Worm (Caenorhabditis elegans) whole organism, L4 larva: Measurements from ENCODE around the gene spe-10.
A peak's percentile ranks its signal among the peaks of the same experiment; 100 is the strongest.

Experiments used
- F10B5.3 ChIP-seq: sonication (generic microtip); optimal IDR thresholded peaks from 2 replicates; lab custom pipeline; 2016; ENCODE audit warnings: mild to moderate bottlenecking, missing genetic modification characterization, missing compliant biosample characterization
- F37D6.2 ChIP-seq: sonication (generic microtip); optimal IDR thresholded peaks from 2 replicates; lab custom pipeline; 2016; ENCODE audit warnings: mild to moderate bottlenecking, missing genetic modification characterization, missing compliant biosample characterization
- Y105C5A.15 ChIP-seq: fragments of 200-800 bp; sonication (Bioruptor generic); IDR thresholded peaks from 2 replicates; pipeline ENCODE4 v1.3.6; 2022; ENCODE audit warnings: missing genetic modification characterization, missing compliant biosample characterization
- Y5F2A.4 ChIP-seq: fragments of 200-800 bp; sonication (Bioruptor generic); optimal IDR thresholded peaks from 2 replicates; lab custom pipeline; 2018; ENCODE audit warnings: mild to moderate bottlenecking, missing genetic modification characterization, missing compliant biosample characterization
- aha-1 ChIP-seq: fragments of 150-350 bp; peaks from one replicate; lab custom pipeline; 2014; ENCODE audit warnings: missing biosample characterization, missing genetic modification characterization
- ceh-20 ChIP-seq: fragments of 200-800 bp; sonication (Bioruptor generic); IDR thresholded peaks from 2 replicates; pipeline ENCODE4 v1.3.6; 2022; ENCODE audit warnings: missing genetic modification reagents, missing genetic modification characterization, missing compliant biosample characterization
- ceh-44 ChIP-seq: fragments of 200-800 bp; sonication (Bioruptor generic); IDR thresholded peaks from 2 replicates; pipeline ENCODE4 v1.3.6; 2022; ENCODE audit warnings: missing genetic modification reagents, missing genetic modification characterization, missing compliant biosample characterization
- ceh-82 ChIP-seq: sonication (generic microtip); optimal IDR thresholded peaks from 2 replicates; lab custom pipeline; 2017; ENCODE audit warnings: missing biosample characterization, missing genetic modification characterization
- ces-1 ChIP-seq: fragments of 150-350 bp; sonication (generic microtip); optimal IDR thresholded peaks from 4 replicates; lab custom pipeline; 2014; ENCODE audit warnings: missing biosample characterization, missing genetic modification reagents, missing genetic modification characterization
- daf-12 ChIP-seq: fragments of 150-350 bp; optimal IDR thresholded peaks from 2 replicates; lab custom pipeline; 2014; ENCODE audit warnings: missing biosample characterization, missing genetic modification reagents, missing genetic modification characterization
- daf-16 ChIP-seq, 3 experiments: sonication (generic microtip); optimal IDR thresholded peaks; 2 replicates each; lab custom pipeline; 2016 to 2017; ENCODE audit warnings: missing genetic modification characterization in 3 of 3, missing genetic modification reagents in 3 of 3, mild to moderate bottlenecking in 2 of 3, missing compliant biosample characterization in 2 of 3, missing biosample characterization in 1 of 3, moderate library complexity in 1 of 3
- dmd-6 ChIP-seq: fragments of 200-800 bp; sonication (Bioruptor generic); IDR thresholded peaks from 2 replicates; pipeline ENCODE4 v1.3.6; 2022; ENCODE audit warnings: missing genetic modification reagents, missing genetic modification characterization, missing compliant biosample characterization
- dmd-9 ChIP-seq: fragments of 200-800 bp; sonication (Bioruptor generic); IDR thresholded peaks from 2 replicates; pipeline ENCODE4 v1.3.6; 2022; ENCODE audit warnings: missing genetic modification reagents, missing genetic modification characterization, missing compliant biosample characterization
- duxl-1 ChIP-seq: sonication (generic microtip); optimal IDR thresholded peaks from 2 replicates; lab custom pipeline; 2016; ENCODE audit warnings: mild to moderate bottlenecking, missing genetic modification characterization, moderate library complexity, missing compliant biosample characterization; ENCODE audit not compliant: poor library complexity
- dve-1 ChIP-seq: sonication (generic microtip); optimal IDR thresholded peaks from 2 replicates; lab custom pipeline; 2017; ENCODE audit warnings: antibody characterized with exemption, mild to moderate bottlenecking, missing genetic modification characterization, missing compliant biosample characterization; ENCODE audit not compliant: insufficient read depth
- fkh-10 ChIP-seq: fragments of 150-350 bp; optimal IDR thresholded peaks from 2 replicates; lab custom pipeline; 2014; ENCODE audit warnings: missing biosample characterization, missing genetic modification reagents, missing genetic modification characterization
- fos-1 ChIP-seq: fragments of 150-350 bp; optimal IDR thresholded peaks from 2 replicates; lab custom pipeline; 2014; ENCODE audit warnings: missing biosample characterization, missing genetic modification characterization
- gei-8 ChIP-seq: fragments of 200-800 bp; sonication (Bioruptor generic); optimal IDR thresholded peaks from 2 replicates; lab custom pipeline; 2018; ENCODE audit warnings: mild to moderate bottlenecking, missing genetic modification characterization, missing compliant biosample characterization
- hif-1 ChIP-seq, 2 experiments: sonication (generic microtip); optimal IDR thresholded peaks; 2 replicates each; lab custom pipeline; 2016 to 2017; ENCODE audit warnings: missing compliant biosample characterization in 2 of 2, missing genetic modification characterization in 2 of 2, missing genetic modification reagents in 2 of 2, missing genotype in 2 of 2, mild to moderate bottlenecking in 1 of 2
- hlh-11 ChIP-seq: fragments of 200-800 bp; sonication (Bioruptor generic); optimal IDR thresholded peaks from 2 replicates; lab custom pipeline; 2018; ENCODE audit warnings: mild to moderate bottlenecking, missing genetic modification characterization, missing compliant biosample characterization
- hlh-30 ChIP-seq: sonication (generic microtip); optimal IDR thresholded peaks from 2 replicates; lab custom pipeline; 2017; ENCODE audit warnings: antibody characterized with exemption, mild to moderate bottlenecking, missing genetic modification characterization, missing compliant biosample characterization; ENCODE audit not compliant: insufficient read depth
- lim-7 ChIP-seq: fragments of 200-800 bp; sonication (Bioruptor generic); IDR thresholded peaks from 2 replicates; pipeline ENCODE4 v1.3.6; 2022; ENCODE audit warnings: missing genetic modification characterization, missing compliant biosample characterization
- lin-1 ChIP-seq: fragments of 200-800 bp; sonication (Bioruptor generic); IDR thresholded peaks from 2 replicates; pipeline ENCODE4 v1.3.6; 2022; ENCODE audit warnings: missing genetic modification reagents, missing genetic modification characterization, missing compliant biosample characterization
- lin-29 ChIP-seq: fragments of 200-800 bp; sonication (Bioruptor generic); IDR thresholded peaks from 2 replicates; pipeline ENCODE4 v1.3.6; 2022; ENCODE audit warnings: missing genetic modification reagents, missing genetic modification characterization, missing compliant biosample characterization
- madf-5 ChIP-seq, 2 experiments: fragments of 200-800 bp; sonication (Bioruptor generic); IDR thresholded peaks; 2 replicates each; pipeline ENCODE4 v1.3.6; 2022; ENCODE audit warnings: missing compliant biosample characterization in 2 of 2, missing genetic modification characterization in 2 of 2
- madf-9 ChIP-seq: fragments of 200-800 bp; sonication (Bioruptor generic); conservative IDR thresholded peaks from 2 replicates; pipeline ENCODE4 v1.3.6; 2022; ENCODE audit warnings: missing genetic modification reagents, missing genetic modification characterization, missing compliant biosample characterization
- mdl-1 ChIP-seq, 2 experiments: fragments of 150-350 bp in 1 of 2; sonication (generic microtip) in 1 of 2; optimal IDR thresholded peaks; 2 replicates each; lab custom pipeline; 2014 to 2017; ENCODE audit warnings: missing biosample characterization in 2 of 2, missing genetic modification characterization in 2 of 2
- mxl-2 ChIP-seq: fragments of 200-800 bp; sonication (Bioruptor generic); conservative IDR thresholded peaks from 2 replicates; pipeline ENCODE4 v1.3.6; 2022; ENCODE audit warnings: missing genetic modification reagents, missing genetic modification characterization, missing compliant biosample characterization
- mxl-3 ChIP-seq: fragments of 200-800 bp; sonication (Bioruptor generic); optimal IDR thresholded peaks from 2 replicates; lab custom pipeline; 2018; ENCODE audit warnings: mild to moderate bottlenecking, missing genetic modification characterization, missing compliant biosample characterization
- nhr-237 ChIP-seq: sonication (generic microtip); optimal IDR thresholded peaks from 2 replicates; lab custom pipeline; 2017; ENCODE audit warnings: missing biosample characterization, missing genetic modification characterization
- nhr-25 ChIP-seq: sonication (generic microtip); optimal IDR thresholded peaks from 2 replicates; lab custom pipeline; 2017; ENCODE audit warnings: missing genetic modification characterization, mild to moderate bottlenecking, missing compliant biosample characterization, antibody characterized with exemption, moderate library complexity, borderline replicate concordance; ENCODE audit not compliant: insufficient read depth
- nhr-28 ChIP-seq: fragments of 150-350 bp; optimal IDR thresholded peaks from 2 replicates; lab custom pipeline; 2014; ENCODE audit warnings: missing biosample characterization, missing genetic modification characterization
- nhr-41 ChIP-seq: fragments of 200-800 bp; sonication (Bioruptor generic); IDR thresholded peaks from 2 replicates; pipeline ENCODE4 v1.3.6; 2022; ENCODE audit warnings: missing genetic modification reagents, missing genetic modification characterization, missing compliant biosample characterization
- nhr-42 ChIP-seq: fragments of 200-800 bp; sonication (Bioruptor generic); IDR thresholded peaks from 2 replicates; pipeline ENCODE4 v1.3.6; 2022; ENCODE audit warnings: missing genetic modification characterization, missing compliant biosample characterization
- nhr-76 ChIP-seq: fragments of 150-350 bp; optimal IDR thresholded peaks from 2 replicates; lab custom pipeline; 2014; ENCODE audit warnings: missing biosample characterization, missing genetic modification characterization
- nhr-77 ChIP-seq: fragments of 150-350 bp; optimal IDR thresholded peaks from 2 replicates; lab custom pipeline; 2014; ENCODE audit warnings: missing biosample characterization, missing genetic modification characterization
- pha-4 ChIP-seq, 2 experiments: fragments of 150-350 bp in 1 of 2; fragments of 200-800 bp in 1 of 2; sonication (Bioruptor generic) in 1 of 2; IDR thresholded peaks in 1 of 2; optimal IDR thresholded peaks in 1 of 2; 2 replicates each; pipeline versions ENCODE4 v1.3.6 to Lab custom; 2014 to 2022; ENCODE audit warnings: missing genetic modification characterization in 2 of 2, missing genetic modification reagents in 2 of 2, missing biosample characterization in 1 of 2, missing compliant biosample characterization in 1 of 2
- php-3 ChIP-seq: fragments of 200-800 bp; sonication (Bioruptor generic); IDR thresholded peaks from 2 replicates; pipeline ENCODE4 v1.3.6; 2022; ENCODE audit warnings: missing genetic modification reagents, missing genetic modification characterization, missing compliant biosample characterization
- pqm-1 ChIP-seq: sonication (generic microtip); optimal IDR thresholded peaks from 2 replicates; lab custom pipeline; 2017; ENCODE audit warnings: missing biosample characterization, missing genetic modification characterization
- set-16 ChIP-seq: fragments of 200-800 bp; sonication (Bioruptor generic); IDR thresholded peaks from 2 replicates; pipeline ENCODE4 v1.3.6; 2022; ENCODE audit warnings: missing genetic modification reagents, missing genetic modification characterization, missing compliant biosample characterization
- tag-97 ChIP-seq: fragments of 200-800 bp; sonication (Bioruptor generic); IDR thresholded peaks from 2 replicates; pipeline ENCODE4 v1.3.6; 2022; ENCODE audit warnings: missing genetic modification characterization, missing compliant biosample characterization
- unc-39 ChIP-seq: sonication (generic microtip); optimal IDR thresholded peaks from 2 replicates; lab custom pipeline; 2017; ENCODE audit warnings: missing biosample characterization, missing genetic modification characterization
- unc-62 ChIP-seq, 3 experiments: fragments of 150-350 bp in 1 of 3; sonication (generic microtip); optimal IDR thresholded peaks in 2 of 3; peaks in 1 of 3; 1 replicate in 1 of 3; 2 replicates in 2 of 3; lab custom pipeline; 2014 to 2017; ENCODE audit warnings: missing biosample characterization in 3 of 3, missing genetic modification characterization in 3 of 3, missing genetic modification reagents in 3 of 3, missing genotype in 1 of 3
- vab-7 ChIP-seq: fragments of 200-800 bp; sonication (Bioruptor generic); IDR thresholded peaks from 2 replicates; pipeline ENCODE4 v1.3.6; 2022; ENCODE audit warnings: missing genetic modification reagents, missing genetic modification characterization, missing compliant biosample characterization
- ztf-7 ChIP-seq: fragments of 150-350 bp; optimal IDR thresholded peaks from 2 replicates; lab custom pipeline; 2014; ENCODE audit warnings: missing biosample characterization, missing genetic modification characterization

The spe-10 gene

DNA sequence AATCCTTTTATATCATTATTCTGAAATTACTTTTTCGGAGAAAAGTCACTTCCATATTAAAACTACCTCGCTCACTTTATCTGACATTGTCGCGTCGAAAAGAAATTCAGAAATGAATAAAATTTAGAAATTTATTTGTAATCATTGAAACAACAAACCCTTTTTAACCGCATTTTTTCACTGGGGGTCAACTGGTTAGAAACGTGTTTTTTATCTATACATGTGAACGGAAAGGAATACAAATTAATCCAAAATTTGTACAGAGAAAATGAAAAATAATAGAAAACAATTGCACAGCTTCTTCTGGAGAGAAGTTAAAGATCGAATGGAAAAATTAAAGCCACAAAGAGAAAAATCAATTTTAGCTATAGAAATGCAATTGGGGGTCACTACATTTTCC lies 44.6 kb downstream of the spe-10 start, which contains the start of gene tag-314:
TSS of gene tag-314 (minus strand) at position 101 of the 400 bp plus-strand sequence.
- TF ChIP-seq fkh-10 (no peak), ces-1 (GFP tag; lab: Kevin White, UChicago) (no peak)

DNA sequence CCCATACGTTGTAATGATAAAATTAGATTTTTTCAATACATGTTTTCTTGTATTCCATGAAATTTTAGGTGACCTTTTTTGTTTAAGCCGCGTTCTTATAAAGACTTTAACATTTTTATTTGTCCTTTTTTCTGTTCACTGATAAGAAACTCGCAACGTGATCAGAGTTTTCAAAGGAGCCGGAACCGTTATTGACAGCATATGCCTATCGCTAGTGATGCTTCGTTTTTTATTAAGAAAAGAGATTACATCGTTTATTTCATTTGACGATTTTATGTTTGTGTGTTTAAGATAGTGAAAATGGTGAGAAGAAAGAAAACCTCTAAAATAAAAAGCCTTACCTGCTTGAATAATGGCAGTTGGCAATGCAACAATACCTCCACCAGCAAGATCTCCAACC lies 48.6 kb downstream of the spe-10 start:
- peak; percentile 89 for TF ChIP-seq dmd-6
- peak; percentile 74 for TF ChIP-seq hlh-11 (tag; lab: Kevin White, UChicago)
- no peak for TF ChIP-seq fos-1 (tag; lab: Kevin White, UChicago)
- TF ChIP-seq F37D6.2 (tag; lab: Kevin White, UChicago), result no peak
- TF ChIP-seq dve-1 (tag; lab: Kevin White, UChicago), result peak; percentile 88
- peak; percentile 61 for TF ChIP-seq nhr-77 (tag; lab: Kevin White, UChicago)
- 0 out of 2 replicates have a peak, but pooled peaks have one; percentile 17 for TF ChIP-seq ceh-20 (GFP tag; lab: Robert Waterston, UW)
- peak in 1 of 2 experiments; percentile 6 for TF ChIP-seq daf-16 (GFP tag; optimal IDR thresholded peaks at IDR 0.05; lab: Kevin White, UChicago)
- TF ChIP-seq daf-16 (tag; optimal IDR thresholded peaks at IDR 0.05; lab: Kevin White, UChicago), result peak; percentile 91
- no peak for TF ChIP-seq ceh-44 (GFP tag; lab: Robert Waterston, UW)
- TF ChIP-seq mxl-2 (GFP tag; lab: Robert Waterston, UW), result no peak
- no peak for TF ChIP-seq unc-39 (tag; lab: Kevin White, UChicago)
- no peak for TF ChIP-seq F10B5.3 (tag; lab: Kevin White, UChicago)
- no peak for TF ChIP-seq Y105C5A.15 (GFP tag; lab: Robert Waterston, UW)
- no peak for TF ChIP-seq nhr-76 (tag; lab: Kevin White, UChicago)
- no peak for TF ChIP-seq madf-5 (GFP tag; IDR thresholded peaks at IDR 0.05; lab: Robert Waterston, UW)
- TF ChIP-seq pqm-1 (tag; lab: Kevin White, UChicago), result peak; percentile 99
- TF ChIP-seq mxl-3 (GFP tag; lab: Kevin White, UChicago), result no peak
- TF ChIP-seq nhr-25 (tag; lab: Kevin White, UChicago), result no peak
- no peak for TF ChIP-seq gei-8 (GFP tag; lab: Kevin White, UChicago)
- TF ChIP-seq mdl-1 (tag; optimal IDR thresholded peaks at IDR 0.05; lab: Kevin White, UChicago), result peak in 1 of 2 experiments; percentile 64
- TF ChIP-seq dmd-9 (GFP tag; lab: Robert Waterston, UW), result no peak
- no peak for TF ChIP-seq nhr-237 (tag; lab: Kevin White, UChicago)
- peak; percentile 89 for TF ChIP-seq php-3 (GFP tag; lab: Robert Waterston, UW)
- peak; percentile 34; the same call in 1 of the 2 replicates for TF ChIP-seq pha-4 (GFP tag; IDR thresholded peaks at IDR 0.05; lab: Robert Waterston, UW)
- TF ChIP-seq pha-4 (tag; optimal IDR thresholded peaks at IDR 0.05; lab: Kevin White, UChicago), result no peak
- peak; percentile 56; the same call in 1 of the 2 replicates for TF ChIP-seq lin-1 (GFP tag; lab: Robert Waterston, UW)
- TF ChIP-seq hlh-30 (tag; lab: Kevin White, UChicago), result peak; percentile 31
- no peak for TF ChIP-seq Y5F2A.4 (GFP tag; lab: Kevin White, UChicago)
- TF ChIP-seq nhr-28 (tag; lab: Kevin White, UChicago), result peak; percentile 87

DNA sequence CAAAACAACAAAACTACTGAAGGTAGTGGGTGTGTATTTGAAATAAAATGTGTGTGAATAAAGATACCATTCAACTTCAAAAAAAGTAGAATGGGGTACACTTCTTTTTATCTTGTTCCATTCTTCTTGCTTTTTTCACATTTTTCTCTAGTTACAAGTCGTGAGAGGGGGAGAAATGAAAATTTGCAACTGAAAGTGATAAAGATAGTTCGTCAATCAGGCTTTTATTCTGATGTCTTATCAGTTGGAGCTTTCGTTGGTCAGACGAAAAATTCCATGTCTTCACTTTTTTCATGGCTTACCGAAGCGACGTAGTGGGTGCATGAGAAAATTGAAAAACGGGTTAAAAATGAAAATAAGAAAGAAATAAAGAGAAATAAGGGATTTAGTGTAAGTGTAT lies 49.7 kb downstream of the spe-10 start, which contains the start of gene Y32F6A.4:
TSS of gene Y32F6A.4 (minus strand) at position 347 of the 400 bp plus-strand sequence.
- TF ChIP-seq unc-39 (tag; lab: Kevin White, UChicago) (no peak), duxl-1 (tag; lab: Kevin White, UChicago) (no peak), mdl-1 (tag; optimal IDR thresholded peaks at IDR 0.05; lab: Kevin White, UChicago) (no peak), madf-9 (GFP tag; lab: Robert Waterston, UW) (no peak), tag-97 (GFP tag; lab: Robert Waterston, UW) (no peak), ztf-7 (no peak), nhr-41 (GFP tag; lab: Robert Waterston, UW) (no peak), vab-7 (GFP tag; lab: Robert Waterston, UW) (no peak), madf-5 (GFP tag; IDR thresholded peaks at IDR 0.05; lab: Robert Waterston, UW) (no peak), lim-7 (no peak), F10B5.3 (tag; lab: Kevin White, UChicago) (no peak), aha-1 (tag; lab: Kevin White, UChicago) (no peak), pqm-1 (tag; lab: Kevin White, UChicago) (peak; percentile 69), hif-1 (tag; optimal IDR thresholded peaks at IDR 0.05; lab: Kevin White, UChicago) (no peak), unc-62 (GFP tag; optimal IDR thresholded peaks at IDR 0.05 in 1 of 2; lab: Kevin White, UChicago) (peak in 1 of 2 experiments; percentile 81), unc-62 (tag; optimal IDR thresholded peaks at IDR 0.05; lab: Kevin White, UChicago) (no peak), lin-29 (no peak), ceh-82 (tag; lab: Kevin White, UChicago) (no peak), daf-12 (tag; lab: Kevin White, UChicago) (no peak), set-16 (GFP tag; lab: Robert Waterston, UW) (no peak), nhr-42 (GFP tag; lab: Robert Waterston, UW) (no peak), daf-16 (GFP tag; optimal IDR thresholded peaks at IDR 0.05; lab: Kevin White, UChicago) (no peak), daf-16 (tag; optimal IDR thresholded peaks at IDR 0.05; lab: Kevin White, UChicago) (peak; percentile 45)
